Fruit fly (Drosophila melanogaster) Kc167 (cell line): ENCODE data around the gene CG15414.

ENCODE experiments used
- Myc ChIP-seq: fragments of >200 bp; optimal IDR thresholded peaks from 2 replicates; lab custom pipeline; 2017; ENCODE audit warnings: missing external identifiers
- h ChIP-seq: fragments of >200 bp; optimal IDR thresholded peaks from 3 replicates; lab custom pipeline; 2018; ENCODE audit warnings: missing external identifiers
- insv ChIP-seq: fragments of >200 bp; optimal IDR thresholded peaks from 3 replicates; lab custom pipeline; 2018; ENCODE audit warnings: missing external identifiers
- psq ChIP-seq: fragments of >200 bp; optimal IDR thresholded peaks from 2 replicates; lab custom pipeline; 2017; ENCODE audit warnings: missing external identifiers
- ttk ChIP-seq: sonication (Bioruptor generic); optimal IDR thresholded peaks from 2 replicates; lab custom pipeline; 2017; ENCODE audit warnings: missing external identifiers

- TF ChIP-seq insv (lab: Kevin White, UChicago), result no peak
- no peak for TF ChIP-seq h (lab: Kevin White, UChicago)
- no peak for TF ChIP-seq ttk (lab: Kevin White, UChicago)
- TF ChIP-seq psq (lab: Kevin White, UChicago), result no peak
- TF ChIP-seq Myc (lab: Kevin White, UChicago), result no peak
Observed at dm6 chr2L:3437068-3437467, 53.8 kb downstream of the CG15414 start.
